Worm (Caenorhabditis elegans) whole organism, young adult: Measurements from ENCODE around the gene F23H12.7.

Experiments used
- B0019.2 ChIP-seq: fragments of 200-800 bp; sonication (Bioruptor generic); conservative IDR thresholded peaks from 2 replicates; pipeline ENCODE4 v1.3.6; 2022; ENCODE audit warnings: missing genetic modification reagents, missing genetic modification characterization, missing compliant biosample characterization
- B0261.1 ChIP-seq: sonication (generic microtip); optimal IDR thresholded peaks from 2 replicates; lab custom pipeline; 2016; ENCODE audit warnings: mild to moderate bottlenecking, missing genetic modification characterization, moderate library complexity, missing compliant biosample characterization
- C06A6.2 ChIP-seq: fragments of 200-800 bp; sonication (Bioruptor generic); conservative IDR thresholded peaks from 2 replicates; pipeline ENCODE4 v1.3.6; 2022; ENCODE audit warnings: missing genetic modification characterization, missing compliant biosample characterization
- F22D6.2 ChIP-seq: sonication (generic microtip); optimal IDR thresholded peaks from 2 replicates; lab custom pipeline; 2016; ENCODE audit warnings: mild to moderate bottlenecking, missing genetic modification characterization, missing compliant biosample characterization
- F39B2.1 ChIP-seq: fragments of 200-800 bp; sonication (Bioruptor generic); IDR thresholded peaks from 2 replicates; pipeline ENCODE4 v1.3.6; 2022; ENCODE audit warnings: missing genetic modification reagents, missing genetic modification characterization, missing compliant biosample characterization
- F52B5.7 ChIP-seq: sonication (generic microtip); optimal IDR thresholded peaks from 2 replicates; lab custom pipeline; 2016; ENCODE audit warnings: mild to moderate bottlenecking, missing genetic modification characterization, missing compliant biosample characterization
- F57A8.1 ChIP-seq: fragments of 200-800 bp; sonication (Bioruptor generic); optimal IDR thresholded peaks from 2 replicates; lab custom pipeline; 2018; ENCODE audit warnings: mild to moderate bottlenecking, missing genetic modification characterization, moderate library complexity, missing compliant biosample characterization
- F57C9.4 ChIP-seq: sonication (generic microtip); optimal IDR thresholded peaks from 2 replicates; lab custom pipeline; 2017; ENCODE audit warnings: mild to moderate bottlenecking, missing genetic modification characterization, missing compliant biosample characterization
- Y53G8AR.9 ChIP-seq: fragments of 200-800 bp; sonication (Bioruptor generic); conservative IDR thresholded peaks from 2 replicates; pipeline ENCODE4 v1.3.6; 2022; ENCODE audit warnings: missing genetic modification reagents, missing genetic modification characterization, missing compliant biosample characterization
- Y56A3A.18 ChIP-seq: fragments of 200-800 bp; sonication (Bioruptor generic); IDR thresholded peaks from 2 replicates; pipeline ENCODE4 v1.3.6; 2022; ENCODE audit warnings: missing genetic modification reagents, missing genetic modification characterization, missing compliant biosample characterization
- Y67H2A.10 ChIP-seq: fragments of 200-800 bp; sonication (Bioruptor generic); conservative IDR thresholded peaks from 2 replicates; pipeline ENCODE4 v1.3.6; 2022; ENCODE audit warnings: missing genetic modification reagents, missing genetic modification characterization, missing compliant biosample characterization
- Y79H2A.3 ChIP-seq: fragments of 200-800 bp; sonication (Bioruptor generic); conservative IDR thresholded peaks from 2 replicates; pipeline ENCODE4 v1.3.6; 2022; ENCODE audit warnings: missing genetic modification reagents, missing genetic modification characterization, missing compliant biosample characterization
- ama-1 ChIP-seq, 3 experiments: fragments of 150-350 bp in 1 of 3; sonication (generic microtip) in 2 of 3; optimal IDR thresholded peaks; 2 replicates each; lab custom pipeline; 2014 to 2018; ENCODE audit warnings: missing biosample characterization in 2 of 3, missing genetic modification characterization in 2 of 3, missing genetic modification reagents in 2 of 3
- attf-5 ChIP-seq: fragments of 200-800 bp; sonication (Bioruptor generic); optimal IDR thresholded peaks from 2 replicates; lab custom pipeline; 2018; ENCODE audit warnings: mild to moderate bottlenecking, missing genetic modification characterization, missing compliant biosample characterization
- cebp-2 ChIP-seq: fragments of 200-800 bp; sonication (Bioruptor generic); IDR thresholded peaks from 2 replicates; pipeline ENCODE4 v1.3.6; 2022; ENCODE audit warnings: missing genetic modification characterization, missing compliant biosample characterization
- ceh-27 ChIP-seq: fragments of 200-800 bp; sonication (Bioruptor generic); optimal IDR thresholded peaks from 2 replicates; lab custom pipeline; 2018; ENCODE audit warnings: mild to moderate bottlenecking, missing genetic modification characterization, moderate library complexity, missing compliant biosample characterization
- ceh-40 ChIP-seq: fragments of 200-800 bp; sonication (Bioruptor generic); IDR thresholded peaks from 2 replicates; pipeline ENCODE4 v1.3.6; 2022; ENCODE audit warnings: missing genetic modification characterization, missing compliant biosample characterization
- ceh-79 ChIP-seq: sonication (generic microtip); optimal IDR thresholded peaks from 2 replicates; lab custom pipeline; 2017; ENCODE audit warnings: mild to moderate bottlenecking, missing genetic modification characterization, missing compliant biosample characterization
- ceh-91 ChIP-seq: fragments of 200-800 bp; sonication (Bioruptor generic); IDR thresholded peaks from 2 replicates; pipeline ENCODE4 v1.3.6; 2022; ENCODE audit warnings: missing genetic modification reagents, missing genetic modification characterization, missing compliant biosample characterization
- dpl-1 ChIP-seq: fragments of 150-350 bp; optimal IDR thresholded peaks from 2 replicates; lab custom pipeline; 2014; ENCODE audit warnings: missing biosample characterization, missing genetic modification reagents, missing genetic modification characterization
- egl-18 ChIP-seq: fragments of 200-800 bp; sonication (Bioruptor generic); IDR thresholded peaks from 2 replicates; pipeline ENCODE4 v1.3.6; 2022; ENCODE audit warnings: missing genetic modification reagents, missing genetic modification characterization, missing compliant biosample characterization
- ekl-4 ChIP-seq: fragments of 200-800 bp; sonication (Bioruptor generic); IDR thresholded peaks from 2 replicates; pipeline ENCODE4 v1.3.6; 2022; ENCODE audit warnings: missing genetic modification reagents, missing genetic modification characterization, missing compliant biosample characterization
- him-1 ChIP-seq: sonication (generic microtip); optimal IDR thresholded peaks from 2 replicates; lab custom pipeline; 2016; ENCODE audit warnings: missing genotype, missing genetic modification reagents, missing genetic modification characterization, missing compliant biosample characterization
- hmg-1.2 ChIP-seq: fragments of 200-800 bp; sonication (Bioruptor generic); IDR thresholded peaks from 2 replicates; pipeline ENCODE4 v1.3.6; 2022; ENCODE audit warnings: missing genetic modification reagents, missing genetic modification characterization, missing compliant biosample characterization
- hrde-1 ChIP-seq: sonication (generic microtip); optimal IDR thresholded peaks from 2 replicates; lab custom pipeline; 2016; ENCODE audit warnings: missing genetic modification characterization, mild to moderate bottlenecking, missing compliant biosample characterization, moderate library complexity, missing genotype, missing genetic modification reagents, borderline replicate concordance
- lir-1 ChIP-seq: fragments of 200-800 bp; sonication (Bioruptor generic); conservative IDR thresholded peaks from 2 replicates; pipeline ENCODE4 v1.3.6; 2022; ENCODE audit warnings: missing genetic modification reagents, missing genetic modification characterization, missing compliant biosample characterization
- lsl-1 ChIP-seq: fragments of 200-800 bp; sonication (Bioruptor generic); optimal IDR thresholded peaks from 2 replicates; lab custom pipeline; 2018; ENCODE audit warnings: mild to moderate bottlenecking, missing genetic modification characterization, moderate library complexity, missing compliant biosample characterization
- madf-3 ChIP-seq: fragments of 200-800 bp; sonication (Bioruptor generic); IDR thresholded peaks from 2 replicates; pipeline ENCODE4 v1.3.6; 2022; ENCODE audit warnings: missing genetic modification reagents, missing genetic modification characterization, missing compliant biosample characterization
- madf-6 ChIP-seq: fragments of 200-800 bp; sonication (Bioruptor generic); IDR thresholded peaks from 2 replicates; pipeline ENCODE4 v1.3.6; 2022; ENCODE audit warnings: missing genetic modification reagents, missing genetic modification characterization, missing compliant biosample characterization
- mes-4 ChIP-seq: sonication (generic microtip); optimal IDR thresholded peaks from 2 replicates; lab custom pipeline; 2016; ENCODE audit warnings: missing genotype, missing genetic modification characterization, missing compliant biosample characterization
- mxl-1 ChIP-seq: sonication (generic microtip); optimal IDR thresholded peaks from 2 replicates; lab custom pipeline; 2016; ENCODE audit warnings: missing genetic modification characterization, missing compliant biosample characterization
- nfya-1 ChIP-seq: sonication (generic microtip); optimal IDR thresholded peaks from 2 replicates; lab custom pipeline; 2017; ENCODE audit warnings: antibody characterized with exemption, missing compliant biosample characterization, missing genetic modification characterization, borderline replicate concordance; ENCODE audit not compliant: insufficient read depth
- nhr-120 ChIP-seq: fragments of 200-800 bp; sonication (Bioruptor generic); IDR thresholded peaks from 2 replicates; pipeline ENCODE4 v1.3.6; 2022; ENCODE audit warnings: missing genetic modification characterization, missing compliant biosample characterization
- pbrm-1 ChIP-seq: fragments of 200-800 bp; sonication (Bioruptor generic); IDR thresholded peaks from 2 replicates; pipeline ENCODE4 v1.3.6; 2022; ENCODE audit warnings: missing genetic modification reagents, missing genetic modification characterization, missing compliant biosample characterization
- rcor-1 ChIP-seq: fragments of 200-800 bp; sonication (Bioruptor generic); IDR thresholded peaks from 2 replicates; pipeline ENCODE4 v1.3.6; 2022; ENCODE audit warnings: missing genetic modification reagents, missing genetic modification characterization, missing compliant biosample characterization
- rec-8 ChIP-seq, 2 experiments: sonication (generic microtip); optimal IDR thresholded peaks; 2 replicates each; lab custom pipeline; 2016; ENCODE audit warnings: mild to moderate bottlenecking in 2 of 2, missing genetic modification characterization in 2 of 2, missing genetic modification reagents in 2 of 2, missing genotype in 2 of 2, missing biosample characterization in 1 of 2, missing compliant biosample characterization in 1 of 2, moderate library complexity in 1 of 2
- sdz-38 ChIP-seq: sonication (generic microtip); optimal IDR thresholded peaks from 2 replicates; lab custom pipeline; 2016; ENCODE audit warnings: missing genotype, missing genetic modification characterization, missing compliant biosample characterization
- sea-2 ChIP-seq: fragments of 200-800 bp; sonication (Bioruptor generic); IDR thresholded peaks from 2 replicates; pipeline ENCODE4 v1.3.6; 2022; ENCODE audit warnings: missing genetic modification characterization, missing compliant biosample characterization
- snpc-1.1 ChIP-seq: sonication (generic microtip); optimal IDR thresholded peaks from 2 replicates; lab custom pipeline; 2017; ENCODE audit warnings: missing genetic modification characterization, mild to moderate bottlenecking, missing compliant biosample characterization, antibody characterized with exemption, moderate library complexity, missing genotype, missing genetic modification reagents; ENCODE audit not compliant: insufficient read depth
- snpc-3.4 ChIP-seq: sonication (generic microtip); optimal IDR thresholded peaks from 2 replicates; lab custom pipeline; 2017; ENCODE audit warnings: missing genetic modification characterization, mild to moderate bottlenecking, missing compliant biosample characterization, antibody characterized with exemption, moderate library complexity, missing genotype, missing genetic modification reagents
- snpc-4 ChIP-seq, 5 experiments: fragments of 150-350 bp in 1 of 5; sonication (generic microtip) in 4 of 5; optimal IDR thresholded peaks; 2 replicates each; lab custom pipeline; 2014 to 2018; ENCODE audit warnings: missing genetic modification characterization in 5 of 5, missing biosample characterization in 3 of 5, antibody characterized with exemption in 2 of 5, mild to moderate bottlenecking in 2 of 5, missing compliant biosample characterization in 2 of 5, missing genotype in 2 of 5, moderate library complexity in 2 of 5, missing genetic modification reagents in 1 of 5
- somi-1 ChIP-seq: fragments of 200-800 bp; sonication (Bioruptor generic); optimal IDR thresholded peaks from 2 replicates; lab custom pipeline; 2018; ENCODE audit warnings: mild to moderate bottlenecking, missing genetic modification characterization, missing compliant biosample characterization
- unc-62 ChIP-seq: fragments of 150-350 bp; optimal IDR thresholded peaks from 2 replicates; lab custom pipeline; 2014; ENCODE audit warnings: missing biosample characterization, missing genetic modification reagents, missing genetic modification characterization
- xnd-1 ChIP-seq: sonication (generic microtip); optimal IDR thresholded peaks from 2 replicates; lab custom pipeline; 2016; ENCODE audit warnings: missing genotype, missing genetic modification reagents, missing genetic modification characterization, missing compliant biosample characterization
- zfh-2 ChIP-seq: fragments of 200-800 bp; sonication (Bioruptor generic); conservative IDR thresholded peaks from 2 replicates; pipeline ENCODE4 v1.3.6; 2022; ENCODE audit warnings: missing genetic modification reagents, missing genetic modification characterization, missing compliant biosample characterization
- ztf-25 ChIP-seq: fragments of 200-800 bp; sonication (Bioruptor generic); IDR thresholded peaks from 2 replicates; pipeline ENCODE4 v1.3.6; 2022; ENCODE audit warnings: missing genetic modification reagents, missing genetic modification characterization, missing compliant biosample characterization
- ztf-28 ChIP-seq: fragments of 200-800 bp; sonication (Bioruptor generic); IDR thresholded peaks from 2 replicates; pipeline ENCODE4 v1.3.6; 2022; ENCODE audit warnings: missing genetic modification reagents, missing genetic modification characterization, missing compliant biosample characterization
- ztf-3 ChIP-seq: fragments of 200-800 bp; sonication (Bioruptor generic); optimal IDR thresholded peaks from 2 replicates; lab custom pipeline; 2018; ENCODE audit warnings: mild to moderate bottlenecking, missing genetic modification characterization, missing compliant biosample characterization

The F23H12.7 gene

ce11 chrV:12331820-12332219 lies 39.7 kb upstream of the F23H12.7 start (continued):
- no peak for TF ChIP-seq nfya-1
- no peak for TF ChIP-seq ekl-4 (GFP tag; lab: Robert Waterston, UW)
- no peak for TF ChIP-seq Y56A3A.18 (GFP tag; lab: Robert Waterston, UW)
- TF ChIP-seq snpc-1.1 (tag; lab: Kevin White, UChicago) = peak; percentile 26
- no peak for TF ChIP-seq sdz-38
- no peak for TF ChIP-seq Y53G8AR.9 (GFP tag; lab: Robert Waterston, UW)
- TF ChIP-seq F52B5.7 = no peak
- peak; percentile 17 for TF ChIP-seq hrde-1 (tag; lab: Kevin White, UChicago)
- no peak for TF ChIP-seq unc-62 (GFP tag; lab: Kevin White, UChicago)
- TF ChIP-seq snpc-4 (GFP tag; optimal IDR thresholded peaks at IDR 0.05; lab: Kevin White, UChicago) = peak; percentile 24
- peak in 1 of 4 experiments; percentile 4 for TF ChIP-seq snpc-4 (tag; optimal IDR thresholded peaks at IDR 0.05; lab: Kevin White, UChicago)
- TF ChIP-seq C06A6.2 (GFP tag; lab: Robert Waterston, UW) = no peak
- TF ChIP-seq madf-3 (GFP tag; lab: Robert Waterston, UW) = peak; percentile 70; the same call in 1 of the 2 replicates
- TF ChIP-seq ceh-79 (tag; lab: Kevin White, UChicago) = no peak
- TF ChIP-seq ceh-27 = peak; percentile 21
- no peak for TF ChIP-seq F57C9.4 (tag; lab: Kevin White, UChicago)
- no peak for TF ChIP-seq mes-4 (tag; lab: Kevin White, UChicago)
- TF ChIP-seq cebp-2 (GFP tag; lab: Robert Waterston, UW) = no peak
- peak; percentile 81 for TF ChIP-seq him-1 (tag; lab: Kevin White, UChicago)
- TF ChIP-seq ztf-25 (GFP tag; lab: Robert Waterston, UW) = no peak
- TF ChIP-seq Y67H2A.10 (GFP tag; lab: Robert Waterston, UW) = no peak
- no peak for TF ChIP-seq ceh-91 (GFP tag; lab: Robert Waterston, UW)
- no peak for TF ChIP-seq ama-1 (optimal IDR thresholded peaks at IDR 0.05; lab: Kevin White, UChicago)
- no peak for TF ChIP-seq ama-1 (GFP tag; optimal IDR thresholded peaks at IDR 0.05; lab: Kevin White, UChicago)
- TF ChIP-seq F22D6.2 (tag; lab: Kevin White, UChicago) = no peak
- no peak for TF ChIP-seq zfh-2
- TF ChIP-seq attf-5 (GFP tag; lab: Kevin White, UChicago) = no peak
- no peak for TF ChIP-seq F57A8.1 (GFP tag; lab: Kevin White, UChicago)
- peak; percentile 18 for TF ChIP-seq mxl-1 (tag; lab: Kevin White, UChicago)
- TF ChIP-seq dpl-1 (GFP tag; lab: Kevin White, UChicago) = no peak
- TF ChIP-seq lsl-1 (GFP tag; lab: Kevin White, UChicago) = peak; percentile 17
- TF ChIP-seq xnd-1 = no peak
- TF ChIP-seq ceh-40 (GFP tag; lab: Robert Waterston, UW) = no peak
- no peak for TF ChIP-seq nhr-120 (GFP tag; lab: Robert Waterston, UW)
- TF ChIP-seq sea-2 (GFP tag; lab: Robert Waterston, UW) = no peak
- no peak for TF ChIP-seq rcor-1 (GFP tag; lab: Robert Waterston, UW)
- TF ChIP-seq ztf-3 = no peak
- peak; percentile 23 for TF ChIP-seq snpc-3.4
- TF ChIP-seq B0019.2 (GFP tag; lab: Robert Waterston, UW) = no peak
- no peak for TF ChIP-seq madf-6 (GFP tag; lab: Robert Waterston, UW)
- no peak for TF ChIP-seq lir-1 (GFP tag; lab: Robert Waterston, UW)
- no peak for TF ChIP-seq egl-18 (GFP tag; lab: Robert Waterston, UW)
- TF ChIP-seq ztf-28 = 0 out of 2 replicates have a peak, but pooled peaks have one; percentile 65
- peak in 1 of 2 experiments; percentile 29 for TF ChIP-seq rec-8 (tag; optimal IDR thresholded peaks at IDR 0.05; lab: Kevin White, UChicago)
- no peak for TF ChIP-seq somi-1 (GFP tag; lab: Kevin White, UChicago)
- TF ChIP-seq B0261.1 = peak; percentile 76
- TF ChIP-seq hmg-1.2 (GFP tag; lab: Robert Waterston, UW) = peak; percentile 64
- no peak for TF ChIP-seq F39B2.1 (GFP tag; lab: Robert Waterston, UW)
- TF ChIP-seq Y79H2A.3 (GFP tag; lab: Robert Waterston, UW) = no peak
- peak; percentile 50; the same call in 1 of the 2 replicates for TF ChIP-seq pbrm-1 (GFP tag; lab: Robert Waterston, UW)
